Worm (Caenorhabditis elegans) whole organism, young adult: ENCODE results near the gene W01C9.2.

ENCODE experiments used
- F49E8.2 ChIP-seq: sonication (generic microtip); optimal IDR thresholded peaks from 3 replicates; lab custom pipeline; 2017; ENCODE audit warnings: missing genetic modification characterization, mild to moderate bottlenecking, missing compliant biosample characterization, antibody characterized with exemption, moderate library complexity; ENCODE audit not compliant: insufficient read depth
- lin-35 ChIP-seq, 3 experiments: fragments of 150-350 bp in 2 of 3; sonication (generic microtip) in 1 of 3; optimal IDR thresholded peaks; 2 replicates each; lab custom pipeline; 2014 to 2018; ENCODE audit warnings: missing biosample characterization in 3 of 3, missing genetic modification characterization in 3 of 3, missing genetic modification reagents in 3 of 3

DNA sequence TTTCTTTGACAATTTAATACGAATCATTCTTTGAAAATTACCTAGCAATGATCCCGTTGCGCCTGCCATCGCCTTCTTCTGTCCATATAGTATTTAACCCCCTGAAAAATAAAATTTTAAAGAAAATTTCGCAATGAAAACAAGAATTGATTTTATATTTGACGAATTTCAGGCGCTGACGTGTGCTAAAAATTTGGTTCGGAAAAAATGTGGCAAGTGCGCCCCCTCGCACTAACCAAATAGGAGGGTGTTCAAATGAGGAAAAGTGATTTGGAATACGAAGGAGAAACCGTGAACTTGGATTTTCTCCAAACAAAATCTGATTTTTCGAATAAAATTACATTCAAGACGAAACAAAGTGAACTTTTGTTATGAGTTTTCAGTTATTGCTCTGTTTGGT, 29.9 kb downstream of the W01C9.2 start, which contains the start of gene stc-1:
- TF ChIP-seq lin-35 (GFP tag; optimal IDR thresholded peaks at IDR 0.05; lab: Kevin White, UChicago) (peak in 1 of 3 experiments; percentile 2), F49E8.2 (tag; lab: Kevin White, UChicago) (no peak)
